Worm (Caenorhabditis elegans): Measurements from ENCODE around the gene W02H5.19.

DNA sequence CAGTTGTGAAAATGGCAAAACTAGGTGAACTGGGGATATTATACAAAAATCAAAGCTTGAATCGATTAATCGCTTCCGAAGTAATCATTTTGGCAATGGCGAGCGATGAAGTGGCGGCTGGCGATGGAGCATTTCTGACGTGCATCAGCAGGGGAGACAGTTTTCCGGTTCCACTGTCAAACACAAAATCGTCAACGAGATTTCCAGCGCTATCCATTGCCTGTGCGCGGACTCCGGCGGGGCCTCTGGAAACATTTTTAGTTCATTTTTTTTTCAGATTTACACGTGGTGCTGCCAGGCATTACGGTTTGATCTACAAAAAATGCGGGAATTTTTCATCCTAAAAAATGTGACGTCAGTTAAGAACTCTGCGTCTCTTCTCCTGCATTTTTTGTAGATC is 49.9 kb downstream of the W02H5.19 start:
- no peak for TF ChIP-seq madf-6 (GFP tag; IDR thresholded peaks at IDR 0.05)
- TF ChIP-seq ama-1 (optimal IDR thresholded peaks at IDR 0.05), result no peak
- TF ChIP-seq ama-1 (GFP tag; optimal IDR thresholded peaks at IDR 0.05), result no peak
- no peak for TF ChIP-seq tlf-1 (GFP tag; optimal IDR thresholded peaks at IDR 0.05)
- TF ChIP-seq ceh-79 (tag; optimal IDR thresholded peaks at IDR 0.05), result no peak
- TF ChIP-seq unc-62 (GFP tag; optimal IDR thresholded peaks at IDR 0.05), result no peak
